Worm (Caenorhabditis elegans) whole organism, L4 larva: ENCODE results near the gene tsen-2.

ENCODE experiments used
- ceh-82 ChIP-seq: sonication (generic microtip); optimal IDR thresholded peaks from 2 replicates; lab custom pipeline; 2017; ENCODE audit warnings: missing biosample characterization, missing genetic modification characterization
- ces-1 ChIP-seq: fragments of 150-350 bp; sonication (generic microtip); optimal IDR thresholded peaks from 4 replicates; lab custom pipeline; 2014; ENCODE audit warnings: missing biosample characterization, missing genetic modification reagents, missing genetic modification characterization
- egl-27 ChIP-seq: sonication (generic microtip); optimal IDR thresholded peaks from 3 replicates; lab custom pipeline; 2017; ENCODE audit warnings: missing biosample characterization, missing genetic modification reagents, missing genetic modification characterization
- fkh-10 ChIP-seq: fragments of 150-350 bp; optimal IDR thresholded peaks from 2 replicates; lab custom pipeline; 2014; ENCODE audit warnings: missing biosample characterization, missing genetic modification reagents, missing genetic modification characterization
- fos-1 ChIP-seq: fragments of 150-350 bp; optimal IDR thresholded peaks from 2 replicates; lab custom pipeline; 2014; ENCODE audit warnings: missing biosample characterization, missing genetic modification characterization
- hif-1 ChIP-seq, 2 experiments: sonication (generic microtip); optimal IDR thresholded peaks; 2 replicates each; lab custom pipeline; 2016 to 2017; ENCODE audit warnings: missing compliant biosample characterization in 2 of 2, missing genetic modification characterization in 2 of 2, missing genetic modification reagents in 2 of 2, missing genotype in 2 of 2, mild to moderate bottlenecking in 1 of 2
- hlh-11 ChIP-seq: fragments of 200-800 bp; sonication (Bioruptor generic); optimal IDR thresholded peaks from 2 replicates; lab custom pipeline; 2018; ENCODE audit warnings: mild to moderate bottlenecking, missing genetic modification characterization, missing compliant biosample characterization
- lsy-2 ChIP-seq, 2 experiments: fragments of 150-350 bp in 1 of 2; sonication (generic microtip) in 1 of 2; optimal IDR thresholded peaks; 2 replicates each; lab custom pipeline; 2014 to 2017; ENCODE audit warnings: missing biosample characterization in 2 of 2, missing genetic modification characterization in 2 of 2
- mes-2 ChIP-seq: sonication (generic microtip); optimal IDR thresholded peaks from 2 replicates; lab custom pipeline; 2016; ENCODE audit warnings: missing genotype, mild to moderate bottlenecking, missing genetic modification characterization, missing compliant biosample characterization; ENCODE audit not compliant: poor library complexity, severe bottlenecking
- pha-4 ChIP-seq, 2 experiments: fragments of 150-350 bp in 1 of 2; fragments of 200-800 bp in 1 of 2; sonication (Bioruptor generic) in 1 of 2; IDR thresholded peaks in 1 of 2; optimal IDR thresholded peaks in 1 of 2; 2 replicates each; pipeline versions ENCODE4 v1.3.6 to Lab custom; 2014 to 2022; ENCODE audit warnings: missing genetic modification characterization in 2 of 2, missing genetic modification reagents in 2 of 2, missing biosample characterization in 1 of 2, missing compliant biosample characterization in 1 of 2
- snpc-4 ChIP-seq: fragments of 150-350 bp; optimal IDR thresholded peaks from 2 replicates; lab custom pipeline; 2014; ENCODE audit warnings: missing biosample characterization, missing genetic modification characterization
- ztf-11 ChIP-seq: fragments of 150-350 bp; optimal IDR thresholded peaks from 2 replicates; lab custom pipeline; 2014; ENCODE audit warnings: missing biosample characterization, missing genetic modification characterization

- no peak for TF ChIP-seq ces-1 (GFP tag; lab: Kevin White, UChicago)
- no peak for TF ChIP-seq ceh-82 (tag; lab: Kevin White, UChicago)
- peak; percentile 25; the same call in 1 of the 2 replicates for TF ChIP-seq pha-4 (GFP tag; IDR thresholded peaks at IDR 0.05; lab: Robert Waterston, UW)
- TF ChIP-seq pha-4 (tag; optimal IDR thresholded peaks at IDR 0.05; lab: Kevin White, UChicago), result no peak
- no peak for TF ChIP-seq egl-27 (tag; lab: Kevin White, UChicago)
- no peak for TF ChIP-seq lsy-2 (tag; optimal IDR thresholded peaks at IDR 0.05; lab: Kevin White, UChicago)
- TF ChIP-seq fkh-10 (GFP tag; lab: Kevin White, UChicago), result no peak
- TF ChIP-seq hlh-11, result no peak
- TF ChIP-seq hif-1 (tag; optimal IDR thresholded peaks at IDR 0.05; lab: Kevin White, UChicago), result no peak
- TF ChIP-seq ztf-11, result no peak
- no peak for TF ChIP-seq mes-2 (tag; lab: Kevin White, UChicago)
- no peak for TF ChIP-seq fos-1 (tag; lab: Kevin White, UChicago)
- no peak for TF ChIP-seq snpc-4 (tag; lab: Kevin White, UChicago)
Observed at ce11 chrIII:11874242-11874641, 23.8 kb downstream of the tsen-2 start.
